Worm (Caenorhabditis elegans) whole organism, young adult: ENCODE data around the gene F13D12.8.

ENCODE experiments used
- ets-4 ChIP-seq: fragments of 200-800 bp; sonication (Bioruptor generic); optimal IDR thresholded peaks from 2 replicates; lab custom pipeline; 2018; ENCODE audit warnings: mild to moderate bottlenecking, missing genetic modification characterization, missing compliant biosample characterization
- lir-1 ChIP-seq: fragments of 200-800 bp; sonication (Bioruptor generic); conservative IDR thresholded peaks from 2 replicates; pipeline ENCODE4 v1.3.6; 2022; ENCODE audit warnings: missing genetic modification reagents, missing genetic modification characterization, missing compliant biosample characterization
- madf-8 ChIP-seq: fragments of 200-800 bp; sonication (Bioruptor generic); conservative IDR thresholded peaks from 2 replicates; pipeline ENCODE4 v1.3.6; 2022; ENCODE audit warnings: missing genetic modification reagents, missing genetic modification characterization, missing compliant biosample characterization
- nfya-1 ChIP-seq: sonication (generic microtip); optimal IDR thresholded peaks from 2 replicates; lab custom pipeline; 2017; ENCODE audit warnings: antibody characterized with exemption, missing compliant biosample characterization, missing genetic modification characterization, borderline replicate concordance; ENCODE audit not compliant: insufficient read depth
- nhr-179 ChIP-seq: sonication (generic microtip); optimal IDR thresholded peaks from 2 replicates; lab custom pipeline; 2016; ENCODE audit warnings: mild to moderate bottlenecking, missing genetic modification characterization, missing compliant biosample characterization
- pbrm-1 ChIP-seq: fragments of 200-800 bp; sonication (Bioruptor generic); IDR thresholded peaks from 2 replicates; pipeline ENCODE4 v1.3.6; 2022; ENCODE audit warnings: missing genetic modification reagents, missing genetic modification characterization, missing compliant biosample characterization
- unc-62 ChIP-seq: fragments of 150-350 bp; optimal IDR thresholded peaks from 2 replicates; lab custom pipeline; 2014; ENCODE audit warnings: missing biosample characterization, missing genetic modification reagents, missing genetic modification characterization
- ztf-3 ChIP-seq: fragments of 200-800 bp; sonication (Bioruptor generic); optimal IDR thresholded peaks from 2 replicates; lab custom pipeline; 2018; ENCODE audit warnings: mild to moderate bottlenecking, missing genetic modification characterization, missing compliant biosample characterization

DNA sequence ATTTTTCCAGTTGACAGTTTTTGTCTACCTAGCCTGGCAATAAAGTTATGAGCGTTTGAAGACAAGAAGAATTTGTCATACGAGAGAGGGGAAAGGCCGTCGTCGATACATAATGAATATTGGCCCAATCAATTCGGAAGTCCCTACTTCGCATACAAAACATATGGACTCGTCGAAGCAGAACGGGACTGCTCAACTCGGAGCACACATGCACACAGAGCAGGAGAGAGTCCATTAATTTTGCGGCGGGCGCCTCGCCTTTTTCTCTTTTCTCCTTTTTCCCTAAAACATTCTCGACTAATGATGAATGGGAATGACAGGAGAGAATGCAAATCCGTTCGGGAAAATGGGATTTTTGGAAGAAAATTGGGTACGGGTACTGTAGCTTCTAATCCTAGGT lies at the start of gene F13D12.8:
- TF ChIP-seq madf-8 (GFP tag; lab: Robert Waterston, UW) (no peak), pbrm-1 (no peak), ztf-3 (GFP tag; lab: Kevin White, UChicago) (no peak), nfya-1 (no peak), ets-4 (GFP tag; lab: Kevin White, UChicago) (no peak), lir-1 (GFP tag; lab: Robert Waterston, UW) (no peak), nhr-179 (tag; lab: Kevin White, UChicago) (no peak), unc-62 (GFP tag; lab: Kevin White, UChicago) (no peak)
